Worm (Caenorhabditis elegans): ENCODE data around the gene K07G6.1.

- TF ChIP-seq pax-3 (tag; optimal IDR thresholded peaks at IDR 0.05): no peak
- TF ChIP-seq ztf-11 (tag; optimal IDR thresholded peaks at IDR 0.05): no peak
- no peak for TF ChIP-seq ama-1 (optimal IDR thresholded peaks at IDR 0.05)
- no peak for TF ChIP-seq unc-130 (tag; optimal IDR thresholded peaks at IDR 0.05)
- no peak for TF ChIP-seq zag-1 (tag; optimal IDR thresholded peaks at IDR 0.05)
- no peak for TF ChIP-seq nhr-12 (tag; optimal IDR thresholded peaks at IDR 0.05)
- TF ChIP-seq pag-3 (tag; optimal IDR thresholded peaks at IDR 0.05; ENCODE audit: borderline replicate concordance, insufficient read depth): no peak
- no peak for TF ChIP-seq nhr-77 (tag; optimal IDR thresholded peaks at IDR 0.05)
- no peak for TF ChIP-seq snpc-4 (tag; optimal IDR thresholded peaks at IDR 0.05)
- TF ChIP-seq snu-23 (GFP tag; optimal IDR thresholded peaks at IDR 0.05): no peak
- TF ChIP-seq ceh-88 (GFP tag; IDR thresholded peaks at IDR 0.05): no peak
- TF ChIP-seq mab-9 (GFP tag; IDR thresholded peaks at IDR 0.05): no peak
Measured at ce11 chrII:1786209-1786608, 44.9 kb downstream of the K07G6.1 start, which contains the start of gene C08F1.10.
